Fruit fly (Drosophila melanogaster) whole organism, embryonic: Measurements from ENCODE around the gene Orc2.

Source experiments
- ATbp ChIP-seq: fragments of 200-800 bp; sonication (Bioruptor generic); optimal IDR thresholded peaks from 2 replicates; lab custom pipeline; 2017; ENCODE audit warnings: missing biosample characterization, mild to moderate bottlenecking, missing genetic modification characterization, missing genetic modification reagents
- C15 ChIP-seq: fragments of 200-800 bp; sonication (Bioruptor generic); IDR thresholded peaks from 3 replicates; pipeline ENCODE4 v1.3.6; 2022; ENCODE audit warnings: missing biosample characterization, missing genetic modification characterization
- CG10543 ChIP-seq: fragments of 200-800 bp; sonication (Bioruptor generic); optimal IDR thresholded peaks from 3 replicates; lab custom pipeline; 2017; ENCODE audit warnings: missing biosample characterization, mild to moderate bottlenecking, missing genetic modification characterization, moderate library complexity
- CG11456 ChIP-seq: fragments of 200-800 bp; sonication (Bioruptor generic); IDR thresholded peaks from 3 replicates; pipeline ENCODE4 v1.3.6; 2022; ENCODE audit warnings: missing biosample characterization, missing genetic modification characterization
- CG11504 ChIP-seq: fragments of 200-800 bp; sonication (Bioruptor generic); optimal IDR thresholded peaks from 3 replicates; lab custom pipeline; 2019; ENCODE audit warnings: missing biosample characterization, mild to moderate bottlenecking, missing genetic modification characterization, moderate library complexity
- CG12391 ChIP-seq: fragments of 200-800 bp; sonication (Bioruptor generic); optimal IDR thresholded peaks from 3 replicates; lab custom pipeline; 2018; ENCODE audit warnings: missing biosample characterization, mild to moderate bottlenecking, missing genetic modification characterization, moderate library complexity
- CG13123 ChIP-seq: fragments of 200-800 bp; sonication (Bioruptor generic); optimal IDR thresholded peaks from 2 replicates; lab custom pipeline; 2016; ENCODE audit warnings: missing biosample characterization, missing genetic modification characterization
- CG1647 ChIP-seq: fragments of 200-800 bp; sonication (Bioruptor generic); optimal IDR thresholded peaks from 3 replicates; lab custom pipeline; 2016; ENCODE audit warnings: missing biosample characterization, missing genetic modification characterization
- CG16863 ChIP-seq: fragments of 200-800 bp; sonication (Bioruptor generic); optimal IDR thresholded peaks from 3 replicates; lab custom pipeline; 2016; ENCODE audit warnings: missing biosample characterization, missing genetic modification characterization
- CG17361 ChIP-seq: fragments of 200-800 bp; sonication (Bioruptor generic); IDR thresholded peaks from 3 replicates; pipeline ENCODE4 v1.3.6; 2022; ENCODE audit warnings: missing biosample characterization, missing genetic modification characterization
- CG18262 ChIP-seq: fragments of 200-800 bp; optimal IDR thresholded peaks from 3 replicates; lab custom pipeline; 2019; ENCODE audit warnings: missing biosample characterization, mild to moderate bottlenecking, missing genetic modification characterization, moderate library complexity
- CG2129 ChIP-seq: fragments of 200-800 bp; sonication (Bioruptor generic); IDR thresholded peaks from 2 replicates; pipeline ENCODE4 v1.3.6; 2022; ENCODE audit warnings: missing biosample characterization, missing genetic modification characterization; ENCODE audit not compliant: partially characterized antibody
- CG6765 ChIP-seq: fragments of 200-800 bp; sonication (Bioruptor generic); optimal IDR thresholded peaks from 3 replicates; lab custom pipeline; 2017; ENCODE audit warnings: missing biosample characterization, mild to moderate bottlenecking, missing genetic modification characterization
- CG8388 ChIP-seq: fragments of 200-800 bp; sonication (Bioruptor generic); optimal IDR thresholded peaks from 2 replicates; lab custom pipeline; 2019; ENCODE audit warnings: missing biosample characterization, mild to moderate bottlenecking, missing genetic modification characterization, moderate library complexity
- CG8944 ChIP-seq: fragments of 200-800 bp; sonication (Bioruptor generic); optimal IDR thresholded peaks from 3 replicates; lab custom pipeline; 2016; ENCODE audit warnings: missing biosample characterization, missing genetic modification characterization
- CHES-1-like ChIP-seq: fragments of 200-800 bp; sonication (Bioruptor generic); optimal IDR thresholded peaks from 2 replicates; lab custom pipeline; 2016; ENCODE audit warnings: missing biosample characterization, missing genetic modification characterization
- Chrac-16 ChIP-seq: fragments of 200-800 bp; sonication (Bioruptor generic); optimal IDR thresholded peaks from 3 replicates; lab custom pipeline; 2016; ENCODE audit warnings: missing biosample characterization, missing genetic modification characterization
- D ChIP-seq, 2 experiments: fragments of 200-800 bp in 1 of 2; fragments of >200 bp in 1 of 2; sonication (Bioruptor generic) in 1 of 2; optimal IDR thresholded peaks; 2 replicates in 1 of 2; 3 replicates in 1 of 2; lab custom pipeline; 2017; ENCODE audit warnings: mild to moderate bottlenecking in 1 of 2, missing biosample characterization in 1 of 2, missing genetic modification characterization in 1 of 2, missing genetic modification reagents in 1 of 2
- Drgx ChIP-seq: fragments of 200-800 bp; sonication (Bioruptor generic); IDR thresholded peaks from 2 replicates; pipeline ENCODE4 v1.3.6; 2022; ENCODE audit warnings: missing biosample characterization, missing genetic modification characterization
- Kr ChIP-seq: fragments of 200-800 bp; sonication (Bioruptor generic); optimal IDR thresholded peaks from 2 replicates; lab custom pipeline; 2017; ENCODE audit warnings: missing biosample characterization, mild to moderate bottlenecking, missing genetic modification characterization
- MESR4 ChIP-seq: fragments of 200-800 bp; sonication (Bioruptor generic); optimal IDR thresholded peaks from 2 replicates; lab custom pipeline; 2018; ENCODE audit warnings: missing biosample characterization, mild to moderate bottlenecking, missing genetic modification characterization, moderate library complexity
- Neu2 ChIP-seq: fragments of 200-800 bp; sonication (Bioruptor generic); optimal IDR thresholded peaks from 3 replicates; lab custom pipeline; 2016; ENCODE audit warnings: missing biosample characterization, missing genetic modification characterization, borderline replicate concordance
- Optix ChIP-seq: fragments of 200-800 bp; sonication (Bioruptor generic); IDR thresholded peaks from 3 replicates; pipeline ENCODE4 v1.3.6; 2022; ENCODE audit warnings: missing biosample characterization, missing genetic modification characterization
- Ptx1 ChIP-seq: fragments of 200-800 bp; sonication (Bioruptor generic); IDR thresholded peaks from 2 replicates; pipeline ENCODE4 v1.3.6; 2022; ENCODE audit warnings: missing biosample characterization, missing genetic modification characterization
- Six4 ChIP-seq: fragments of 200-800 bp; sonication (Bioruptor generic); optimal IDR thresholded peaks from 2 replicates; lab custom pipeline; 2016; ENCODE audit warnings: missing biosample characterization, missing genetic modification characterization
- Xbp1 ChIP-seq: fragments of 200-800 bp; sonication (Bioruptor generic); optimal IDR thresholded peaks from 3 replicates; lab custom pipeline; 2016; ENCODE audit warnings: missing biosample characterization, mild to moderate bottlenecking, missing genetic modification characterization
- az2 ChIP-seq: fragments of 200-800 bp; sonication (Bioruptor generic); optimal IDR thresholded peaks from 3 replicates; lab custom pipeline; 2016; ENCODE audit warnings: missing biosample characterization, missing genetic modification characterization
- chif ChIP-seq, 2 experiments: fragments of 200-800 bp; sonication (Bioruptor generic); optimal IDR thresholded peaks; 3 replicates each; lab custom pipeline; 2016; ENCODE audit warnings: missing biosample characterization in 2 of 2, missing genetic modification characterization in 2 of 2
- dmrt11E ChIP-seq: fragments of 200-800 bp; sonication (Bioruptor generic); optimal IDR thresholded peaks from 3 replicates; lab custom pipeline; 2018; ENCODE audit warnings: missing biosample characterization, mild to moderate bottlenecking, missing genetic modification characterization, moderate library complexity
- dmrt99B ChIP-seq: fragments of 200-800 bp; sonication (Bioruptor generic); optimal IDR thresholded peaks from 2 replicates; lab custom pipeline; 2018; ENCODE audit warnings: missing biosample characterization, mild to moderate bottlenecking, missing genetic modification characterization, moderate library complexity
- dysf ChIP-seq: fragments of 200-800 bp; sonication (Bioruptor generic); IDR thresholded peaks from 3 replicates; pipeline ENCODE4 v1.3.6; 2022; ENCODE audit warnings: missing biosample characterization, missing genetic modification characterization
- fru ChIP-seq: fragments of >200 bp; optimal IDR thresholded peaks from 2 replicates; lab custom pipeline; 2017
- hb ChIP-seq: fragments of 200-800 bp; sonication (Bioruptor generic); IDR thresholded peaks from 3 replicates; pipeline ENCODE4 v1.3.6; 2022; ENCODE audit warnings: missing biosample characterization, missing genetic modification characterization; ENCODE audit not compliant: partially characterized antibody
- insv ChIP-seq, 2 experiments: fragments of 200-800 bp; sonication (Bioruptor generic); optimal IDR thresholded peaks; 3 replicates each; lab custom pipeline; 2016 to 2018; ENCODE audit warnings: missing biosample characterization in 2 of 2, missing genetic modification characterization in 2 of 2
- jigr1 ChIP-seq: fragments of 200-800 bp; sonication (Bioruptor generic); IDR thresholded peaks from 3 replicates; pipeline ENCODE4 v1.3.6; 2022; ENCODE audit warnings: missing biosample characterization, missing genetic modification characterization
- jing ChIP-seq: fragments of 200-800 bp; sonication (Bioruptor generic); optimal IDR thresholded peaks from 2 replicates; lab custom pipeline; 2018; ENCODE audit warnings: missing biosample characterization, mild to moderate bottlenecking, missing genetic modification characterization
- lola ChIP-seq, 3 experiments: fragments of >200 bp in 2 of 3; fragments of 200-800 bp in 1 of 3; sonication (Bioruptor generic) in 1 of 3; optimal IDR thresholded peaks; 2 replicates each; lab custom pipeline; 2017 to 2019; ENCODE audit warnings: missing biosample characterization in 3 of 3, missing genetic modification characterization in 3 of 3, mild to moderate bottlenecking in 1 of 3, moderate library complexity in 1 of 3
- pnt ChIP-seq: fragments of 200-800 bp; sonication (Bioruptor generic); optimal IDR thresholded peaks from 3 replicates; lab custom pipeline; 2016; ENCODE audit warnings: missing biosample characterization, missing genetic modification characterization
- sens-2 ChIP-seq: fragments of 200-800 bp; sonication (Bioruptor generic); IDR thresholded peaks from 2 replicates; pipeline ENCODE4 v1.3.6; 2022; ENCODE audit warnings: missing biosample characterization, missing genetic modification characterization
- tgo ChIP-seq: fragments of 200-800 bp; sonication (Bioruptor generic); IDR thresholded peaks from 3 replicates; pipeline ENCODE4 v1.3.6; 2022; ENCODE audit warnings: missing biosample characterization, missing genetic modification characterization
- zf30C ChIP-seq: fragments of 200-800 bp; sonication (Bioruptor generic); optimal IDR thresholded peaks from 3 replicates; lab custom pipeline; 2018; ENCODE audit warnings: missing biosample characterization, mild to moderate bottlenecking, missing genetic modification characterization
- zfh2 ChIP-seq: fragments of 200-800 bp; sonication (Bioruptor generic); optimal IDR thresholded peaks from 2 replicates; lab custom pipeline; 2016; ENCODE audit warnings: missing biosample characterization, missing genetic modification characterization

The Orc2 gene

DNA sequence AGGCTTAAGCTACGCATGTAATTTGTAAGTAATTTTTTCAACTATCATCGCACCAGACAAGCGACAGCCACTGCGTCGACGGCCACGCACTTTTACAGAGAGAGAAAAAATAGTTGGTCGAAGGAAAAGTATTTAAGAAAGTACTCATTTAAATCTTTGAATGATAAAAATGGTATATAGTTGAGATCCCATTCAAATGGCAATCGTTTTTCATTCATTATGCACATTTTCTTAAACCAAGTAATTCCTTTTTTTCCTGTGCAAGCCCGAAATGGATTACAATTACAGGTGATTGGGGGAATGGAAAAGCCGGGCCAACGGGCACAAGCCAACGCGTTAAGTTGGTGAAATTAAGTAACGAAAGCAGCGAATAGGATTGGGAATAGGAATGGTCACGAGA lies 12.4 kb upstream of the Orc2 start (continued):
- TF ChIP-seq tgo (GFP tag; lab: Robert Waterston, UW), result peak; percentile 33; the same call in 1 of the 3 replicates
- TF ChIP-seq CG13123 (GFP tag; lab: Kevin White, UChicago), result no peak
- peak in 1 of 2 experiments; percentile 26 for TF ChIP-seq chif (GFP tag; optimal IDR thresholded peaks at IDR 0.05; lab: Kevin White, UChicago)
- TF ChIP-seq Kr (GFP tag; lab: Kevin White, UChicago), result no peak
- TF ChIP-seq CG2129 (GFP tag; lab: Robert Waterston, UW), result no peak
- 0 out of 2 replicates have a peak, but pooled peaks have one; percentile 17 for TF ChIP-seq Ptx1 (GFP tag; lab: Robert Waterston, UW)
- no peak for TF ChIP-seq jigr1
- TF ChIP-seq zfh2, result no peak
- no peak for TF ChIP-seq C15 (GFP tag; lab: Robert Waterston, UW)
- TF ChIP-seq CG11504, result peak; percentile 54
- TF ChIP-seq jing (GFP tag; lab: Kevin White, UChicago), result no peak
- no peak for TF ChIP-seq CG1647 (GFP tag; lab: Kevin White, UChicago)
- no peak for TF ChIP-seq CG6765 (GFP tag; lab: Kevin White, UChicago)
- no peak for TF ChIP-seq D (optimal IDR thresholded peaks at IDR 0.05; lab: Kevin White, UChicago)
- peak; percentile 22 for TF ChIP-seq D (GFP tag; optimal IDR thresholded peaks at IDR 0.05; lab: Kevin White, UChicago)
- peak in 1 of 3 experiments; percentile 42 for TF ChIP-seq lola (GFP tag; optimal IDR thresholded peaks at IDR 0.05; lab: Kevin White, UChicago)
- TF ChIP-seq Optix, result no peak
- TF ChIP-seq CG11456 (GFP tag; lab: Robert Waterston, UW), result no peak
- no peak for TF ChIP-seq Six4 (GFP tag; lab: Kevin White, UChicago)
- TF ChIP-seq CG17361 (GFP tag; lab: Robert Waterston, UW), result peak; percentile 26; the same call in 1 of the 3 replicates
- no peak for TF ChIP-seq CHES-1-like (GFP tag; lab: Kevin White, UChicago)
- peak; percentile 37 for TF ChIP-seq CG8388 (GFP tag; lab: Kevin White, UChicago)
- no peak for TF ChIP-seq insv (GFP tag; optimal IDR thresholded peaks at IDR 0.05; lab: Kevin White, UChicago)
- peak; percentile 15 for TF ChIP-seq CG8944 (GFP tag; lab: Kevin White, UChicago)
- peak; percentile 16 for TF ChIP-seq CG12391 (tag; lab: Kevin White, UChicago)
- TF ChIP-seq sens-2, result no peak
- TF ChIP-seq ATbp (GFP tag; lab: Kevin White, UChicago), result peak; percentile 22
- no peak for TF ChIP-seq Neu2 (GFP tag; lab: Kevin White, UChicago)
- TF ChIP-seq zf30C (GFP tag; lab: Kevin White, UChicago), result no peak
- peak; percentile 43 for TF ChIP-seq CG18262
- TF ChIP-seq dmrt99B (tag; lab: Kevin White, UChicago), result peak; percentile 10
- TF ChIP-seq dmrt11E (tag; lab: Kevin White, UChicago), result peak; percentile 50
- peak; percentile 21 for TF ChIP-seq pnt
- peak; percentile 12 for TF ChIP-seq Chrac-16 (GFP tag; lab: Kevin White, UChicago)
- no peak for TF ChIP-seq dysf
- no peak for TF ChIP-seq CG10543 (GFP tag; lab: Kevin White, UChicago)
- peak; percentile 12 for TF ChIP-seq az2 (GFP tag; lab: Kevin White, UChicago)
- no peak for TF ChIP-seq fru
- TF ChIP-seq Xbp1 (GFP tag; lab: Kevin White, UChicago), result peak; percentile 0
- no peak for TF ChIP-seq hb (GFP tag; lab: Robert Waterston, UW)
- TF ChIP-seq MESR4 (GFP tag; lab: Kevin White, UChicago), result no peak
- peak; percentile 9 for TF ChIP-seq CG16863 (GFP tag; lab: Kevin White, UChicago)
- peak; percentile 74 for TF ChIP-seq Drgx
